Fruit fly (Drosophila melanogaster) whole organism, wandering third instar larva: ENCODE data around the gene wds.
"Not testable (repeated sequence)": the region's sequence is repeated elsewhere in the genome, so short reads cannot be mapped to it uniquely, and the experiment has no call there.

Source experiments
- Abd-B ChIP-seq: fragments of >200 bp; optimal IDR thresholded peaks from 2 replicates; lab custom pipeline; 2017; ENCODE audit warnings: missing biosample characterization, missing genetic modification characterization
- CG32264 ChIP-seq: fragments of 200-800 bp; sonication (Bioruptor generic); optimal IDR thresholded peaks from 2 replicates; lab custom pipeline; 2016; ENCODE audit warnings: missing biosample characterization, missing genetic modification characterization
- CG9705 ChIP-seq: fragments of 200-800 bp; sonication (Bioruptor generic); optimal IDR thresholded peaks from 2 replicates; lab custom pipeline; 2018; ENCODE audit warnings: missing biosample characterization, mild to moderate bottlenecking, missing genetic modification characterization
- CrebA ChIP-seq: fragments of 200-800 bp; sonication (Bioruptor generic); optimal IDR thresholded peaks from 2 replicates; lab custom pipeline; 2016; ENCODE audit warnings: missing biosample characterization, mild to moderate bottlenecking, missing genetic modification characterization, borderline replicate concordance
- Dfd ChIP-seq: fragments of >200 bp; optimal IDR thresholded peaks from 2 replicates; lab custom pipeline; 2017; ENCODE audit warnings: missing biosample characterization, missing genetic modification characterization
- Dif ChIP-seq: fragments of 200-275, 200-300 bp; sonication (Bioruptor generic); optimal IDR thresholded peaks from 2 replicates; lab custom pipeline; 2018; ENCODE audit warnings: missing biosample characterization, missing genetic modification characterization; ENCODE audit not compliant: partially characterized antibody
- GATAd ChIP-seq: sonication (Bioruptor generic); optimal IDR thresholded peaks from 2 replicates; lab custom pipeline; 2016; ENCODE audit warnings: missing biosample characterization, missing genetic modification characterization
- HLH106 ChIP-seq: fragments of 200-800 bp; optimal IDR thresholded peaks from 3 replicates; lab custom pipeline; 2019; ENCODE audit warnings: missing biosample characterization, mild to moderate bottlenecking, missing genetic modification characterization, moderate library complexity
- Hr83 ChIP-seq: fragments of 200-300 bp; sonication (Bioruptor generic); optimal IDR thresholded peaks from 2 replicates; lab custom pipeline; 2016; ENCODE audit warnings: missing biosample characterization, mild to moderate bottlenecking, missing genetic modification characterization, moderate library complexity; ENCODE audit not compliant: poor library complexity, severe bottlenecking
- Jra ChIP-seq: sonication (Bioruptor generic); optimal IDR thresholded peaks from 2 replicates; lab custom pipeline; 2016; ENCODE audit warnings: missing biosample characterization, missing genetic modification characterization
- Mio ChIP-seq: sonication (Bioruptor generic); optimal IDR thresholded peaks from 2 replicates; lab custom pipeline; 2016; ENCODE audit warnings: missing biosample characterization, missing genetic modification characterization
- Myc ChIP-seq: fragments of >200 bp; optimal IDR thresholded peaks from 2 replicates; lab custom pipeline; 2017
- N ChIP-seq: fragments of >200 bp; optimal IDR thresholded peaks from 2 replicates; lab custom pipeline; 2018; ENCODE audit warnings: missing biosample characterization, missing external identifiers, missing genetic modification characterization
- OdsH ChIP-seq: fragments of 200-800 bp; sonication (Bioruptor generic); optimal IDR thresholded peaks from 2 replicates; lab custom pipeline; 2016; ENCODE audit warnings: missing biosample characterization, mild to moderate bottlenecking, missing genetic modification characterization
- Rel ChIP-seq, 2 experiments: fragments of 200-800 bp; sonication (Bioruptor generic) in 1 of 2; optimal IDR thresholded peaks; 2 replicates in 1 of 2; 3 replicates in 1 of 2; lab custom pipeline; 2016 to 2019; ENCODE audit warnings: mild to moderate bottlenecking in 2 of 2, missing biosample characterization in 2 of 2, missing genetic modification characterization in 2 of 2, moderate library complexity in 1 of 2
- Sp1 ChIP-seq: fragments of 200-800 bp; sonication (Bioruptor generic); optimal IDR thresholded peaks from 3 replicates; lab custom pipeline; 2019; ENCODE audit warnings: missing biosample characterization, mild to moderate bottlenecking, missing genetic modification characterization, moderate library complexity
- Vsx2 ChIP-seq: fragments of 200-300, 225-300 bp; sonication (Bioruptor generic); optimal IDR thresholded peaks from 2 replicates; lab custom pipeline; 2018; ENCODE audit warnings: missing biosample characterization, missing genetic modification characterization; ENCODE audit not compliant: partially characterized antibody
- br ChIP-seq: fragments of 200-800 bp; sonication (Bioruptor generic); optimal IDR thresholded peaks from 2 replicates; lab custom pipeline; 2016; ENCODE audit warnings: missing biosample characterization, missing genetic modification characterization
- brk ChIP-seq: fragments of 200-800 bp; sonication (Bioruptor generic); optimal IDR thresholded peaks from 2 replicates; lab custom pipeline; 2016; ENCODE audit warnings: missing biosample characterization, mild to moderate bottlenecking, missing genetic modification characterization
- dl ChIP-seq, 2 experiments: fragments of 175-275, 200-275 bp in 1 of 2; fragments of 200-275 bp in 1 of 2; sonication (Bioruptor generic); optimal IDR thresholded peaks; lab custom pipeline; 2018; ENCODE audit warnings: mild to moderate bottlenecking in 2 of 2, missing biosample characterization in 2 of 2, missing genetic modification characterization in 2 of 2, moderate library complexity in 2 of 2; ENCODE audit not compliant: partially characterized antibody in 2 of 2, insufficient read depth in 1 of 2
- dmrt93B ChIP-seq: fragments of 200-800 bp; sonication (Bioruptor generic); optimal IDR thresholded peaks from 2 replicates; lab custom pipeline; 2018; ENCODE audit warnings: missing biosample characterization, mild to moderate bottlenecking, missing genetic modification characterization
- dsf ChIP-seq: sonication (Bioruptor generic); optimal IDR thresholded peaks from 2 replicates; lab custom pipeline; 2016; ENCODE audit warnings: missing biosample characterization, missing genetic modification characterization, borderline replicate concordance
- ey ChIP-seq: fragments of 200-800 bp; sonication (Bioruptor generic); optimal IDR thresholded peaks from 2 replicates; lab custom pipeline; 2016; ENCODE audit warnings: missing biosample characterization, missing genetic modification characterization
- foxo ChIP-seq, 2 experiments: fragments of 200-800 bp; sonication (Bioruptor generic); optimal IDR thresholded peaks; 2 replicates in 1 of 2; 3 replicates in 1 of 2; lab custom pipeline; 2016 to 2017; ENCODE audit warnings: missing biosample characterization in 2 of 2, missing genetic modification characterization in 2 of 2
- fru ChIP-seq: fragments of 200-800 bp; sonication (Bioruptor generic); optimal IDR thresholded peaks from 3 replicates; lab custom pipeline; 2016; ENCODE audit warnings: missing biosample characterization, mild to moderate bottlenecking, missing genetic modification characterization
- h ChIP-seq: fragments of 200-800 bp; sonication (Bioruptor generic); optimal IDR thresholded peaks from 3 replicates; lab custom pipeline; 2016; ENCODE audit warnings: missing biosample characterization, mild to moderate bottlenecking, missing genetic modification characterization
- jim ChIP-seq: fragments of 175-275, 200-325 bp; sonication (Bioruptor generic); optimal IDR thresholded peaks from 2 replicates; lab custom pipeline; 2016; ENCODE audit warnings: missing biosample characterization, mild to moderate bottlenecking, missing genetic modification characterization
- lola ChIP-seq: fragments of >200 bp; optimal IDR thresholded peaks from 2 replicates; lab custom pipeline; 2017; ENCODE audit warnings: missing biosample characterization, missing genetic modification characterization
- pan ChIP-seq: fragments of >200 bp; optimal IDR thresholded peaks from 2 replicates; lab custom pipeline; 2017
- psq ChIP-seq: fragments of 200-800 bp; sonication (Bioruptor generic); optimal IDR thresholded peaks from 3 replicates; lab custom pipeline; 2017; ENCODE audit warnings: missing biosample characterization, mild to moderate bottlenecking, missing genetic modification characterization, moderate library complexity
- rgr ChIP-seq: fragments of 200-800 bp; sonication (Bioruptor generic); optimal IDR thresholded peaks from 3 replicates; lab custom pipeline; 2016; ENCODE audit warnings: missing biosample characterization, mild to moderate bottlenecking, missing genetic modification characterization
- sage ChIP-seq: fragments of 200-800 bp; sonication (Bioruptor generic); optimal IDR thresholded peaks from 2 replicates; lab custom pipeline; 2016; ENCODE audit warnings: missing biosample characterization, mild to moderate bottlenecking, missing genetic modification characterization
- sv ChIP-seq: fragments of 200-800 bp; sonication (Bioruptor generic); optimal IDR thresholded peaks from 3 replicates; lab custom pipeline; 2016; ENCODE audit warnings: missing biosample characterization, missing genetic modification characterization
- tai ChIP-seq: sonication (Bioruptor generic); optimal IDR thresholded peaks from 2 replicates; lab custom pipeline; 2016; ENCODE audit warnings: missing biosample characterization, missing genetic modification characterization
- usp ChIP-seq: fragments of >200 bp; optimal IDR thresholded peaks from 2 replicates; lab custom pipeline; 2017; ENCODE audit warnings: missing biosample characterization, missing genetic modification characterization
- woc ChIP-seq: sonication (Bioruptor generic); optimal IDR thresholded peaks from 2 replicates; lab custom pipeline; 2016; ENCODE audit warnings: missing biosample characterization, mild to moderate bottlenecking, missing genetic modification characterization

wds gene

dm6 chrX:2608470-2609157, 22.8 kb downstream of the wds start, which contains the start of gene Smyd3:
Gene Smyd3, minus strand, starts transcription at chrX:2608876.
- TF ChIP-seq lola (GFP tag; lab: Kevin White, UChicago) (no peak), rgr (GFP tag; lab: Kevin White, UChicago) (peak; percentile 88), sage (GFP tag; lab: Kevin White, UChicago) (no peak), br (GFP tag; lab: Kevin White, UChicago) (peak; percentile 85), N (GFP tag; lab: Kevin White, UChicago) (no peak), woc (GFP tag; lab: Kevin White, UChicago) (peak; percentile 88), h (GFP tag; lab: Kevin White, UChicago) (peak; percentile 89), CG32264 (no peak), sv (GFP tag; lab: Kevin White, UChicago) (peak; percentile 76), Sp1 (GFP tag; lab: Kevin White, UChicago) (peak; percentile 68), HLH106 (tag; lab: Kevin White, UChicago) (peak; percentile 73), fru (GFP tag; lab: Kevin White, UChicago) (peak; percentile 82), psq (peak; percentile 68), OdsH (GFP tag; lab: Kevin White, UChicago) (peak; percentile 86), Rel (GFP tag; optimal IDR thresholded peaks at IDR 0.05; lab: Kevin White, UChicago) (no peak), Rel (tag; optimal IDR thresholded peaks at IDR 0.05; lab: Kevin White, UChicago) (peak; percentile 37), Mio (peak; percentile 9), foxo (GFP tag; optimal IDR thresholded peaks at IDR 0.05; lab: Kevin White, UChicago) (peak; percentile 65 to 91), Hr83 (GFP tag; lab: Kevin White, UChicago) (peak; percentile 81), usp (GFP tag; lab: Kevin White, UChicago) (no peak), CrebA (GFP tag; lab: Kevin White, UChicago) (no peak), GATAd (GFP tag; lab: Kevin White, UChicago) (peak; percentile 61), ey (GFP tag; lab: Kevin White, UChicago) (peak; percentile 86), CG9705 (GFP tag; lab: Kevin White, UChicago) (peak; percentile 36)

- not testable (repeated sequence) for TF ChIP-seq foxo (GFP tag; optimal IDR thresholded peaks at IDR 0.05; lab: Kevin White, UChicago); lola (GFP tag; lab: Kevin White, UChicago); sv (GFP tag; lab: Kevin White, UChicago)
Measured at dm6 chrX:2610236-2610635, 24.5 kb downstream of the wds start, which contains the start of gene eIF3g1. Gene eIF3g1, minus strand, starts transcription at chrX:2610336.

- no peak for TF ChIP-seq Hr83 (GFP tag; lab: Kevin White, UChicago)
- TF ChIP-seq OdsH (GFP tag; lab: Kevin White, UChicago): no peak
- TF ChIP-seq foxo (GFP tag; optimal IDR thresholded peaks at IDR 0.05; lab: Kevin White, UChicago): no peak
- no peak for TF ChIP-seq dsf (GFP tag; lab: Kevin White, UChicago)
- TF ChIP-seq ey (GFP tag; lab: Kevin White, UChicago): no peak
- TF ChIP-seq Abd-B (GFP tag; lab: Kevin White, UChicago): no peak
- TF ChIP-seq sage (GFP tag; lab: Kevin White, UChicago): no peak
- no peak for TF ChIP-seq Myc (lab: Kevin White, UChicago)
- no peak for TF ChIP-seq GATAd (GFP tag; lab: Kevin White, UChicago)
- no peak for TF ChIP-seq usp (GFP tag; lab: Kevin White, UChicago)
- no peak for TF ChIP-seq tai (GFP tag; lab: Kevin White, UChicago)
- no peak for TF ChIP-seq Mio
- no peak for TF ChIP-seq Dfd (GFP tag; lab: Kevin White, UChicago)
- TF ChIP-seq CG9705 (GFP tag; lab: Kevin White, UChicago): no peak
- no peak for TF ChIP-seq br (GFP tag; lab: Kevin White, UChicago)
- no peak for TF ChIP-seq fru (GFP tag; lab: Kevin White, UChicago)
Measured at dm6 chrX:2617417-2617816, 31.6 kb downstream of the wds start.

DNA sequence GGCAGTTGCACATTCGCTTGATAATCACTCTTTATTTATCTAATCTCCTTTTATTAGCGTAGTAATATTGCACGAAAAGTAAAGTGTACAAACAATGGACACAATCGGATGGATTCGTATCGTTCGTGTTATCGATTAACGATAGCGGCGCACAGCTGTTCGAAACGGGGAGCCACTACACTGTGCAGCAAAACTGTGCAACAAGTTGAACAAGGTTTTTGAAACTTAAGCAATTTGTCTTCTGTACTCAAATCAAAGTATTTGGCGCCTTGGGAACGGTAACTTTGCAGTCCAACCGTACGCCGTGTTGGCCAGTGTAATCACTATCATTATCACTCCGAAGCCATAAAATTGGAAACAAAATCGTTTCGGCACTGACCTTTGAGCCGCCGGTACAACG, 33.9 kb downstream of the wds start, which contains the start of the genes Tsp3A and Seipin:
Gene Tsp3A (minus strand): TSS at position 88 of the 400 bp plus-strand sequence.
Gene Seipin (plus strand): TSS at position 149 of the 400 bp plus-strand sequence.
- TF ChIP-seq CG9705 (GFP tag; lab: Kevin White, UChicago) (peak; percentile 45), dl (GFP tag; optimal IDR thresholded peaks at IDR 0.05; lab: Kevin White, UChicago; ENCODE audit: insufficient read depth in 1 of 2, partially characterized antibody in 2 of 2) (no peak), dmrt93B (GFP tag; lab: Kevin White, UChicago) (no peak), brk (GFP tag; lab: Kevin White, UChicago) (no peak), Rel (GFP tag; optimal IDR thresholded peaks at IDR 0.05; lab: Kevin White, UChicago) (peak; percentile 54), Rel (tag; optimal IDR thresholded peaks at IDR 0.05; lab: Kevin White, UChicago) (peak; percentile 96), ey (GFP tag; lab: Kevin White, UChicago) (peak; percentile 86), Dfd (GFP tag; lab: Kevin White, UChicago) (no peak), HLH106 (tag; lab: Kevin White, UChicago) (peak; percentile 82), foxo (GFP tag; optimal IDR thresholded peaks at IDR 0.05; lab: Kevin White, UChicago) (peak; percentile 65 to 90), br (GFP tag; lab: Kevin White, UChicago) (peak; percentile 85), Dif (GFP tag; lab: Kevin White, UChicago) (no peak), h (GFP tag; lab: Kevin White, UChicago) (peak; percentile 90), CrebA (GFP tag; lab: Kevin White, UChicago) (no peak), psq (peak; percentile 77), rgr (GFP tag; lab: Kevin White, UChicago) (peak; percentile 90), jim (no peak), sage (GFP tag; lab: Kevin White, UChicago) (no peak), Sp1 (GFP tag; lab: Kevin White, UChicago) (peak; percentile 81), sv (GFP tag; lab: Kevin White, UChicago) (peak; percentile 62), woc (GFP tag; lab: Kevin White, UChicago) (no peak), Jra (GFP tag; lab: Kevin White, UChicago) (no peak), Vsx2 (no peak), Hr83 (GFP tag; lab: Kevin White, UChicago) (peak; percentile 52), usp (GFP tag; lab: Kevin White, UChicago) (no peak), pan (lab: Kevin White, UChicago) (no peak), GATAd (GFP tag; lab: Kevin White, UChicago) (no peak)
